Fruit fly (Drosophila melanogaster): ENCODE data around the gene upd3.

upd3 gene

dm6 chrX:18276485-18277321 lies at the start of gene upd3:
TSS of gene upd3 (plus strand) at chrX:18277233.
- TF ChIP-seq CG8159 (tag; optimal IDR thresholded peaks at IDR 0.05) (peak; percentile 31), EcR (GFP tag; optimal IDR thresholded peaks at IDR 0.05) (no peak), CG34367 (tag; optimal IDR thresholded peaks at IDR 0.05) (no peak), Snoo (tag; optimal IDR thresholded peaks at IDR 0.05) (no peak), fd96Ca (GFP tag; IDR thresholded peaks at IDR 0.05) (0 out of 3 replicates have a peak, but pooled peaks have one; percentile 22), CG9948 (tag; optimal IDR thresholded peaks at IDR 0.05) (no peak), CG4496 (GFP tag; IDR thresholded peaks at IDR 0.05) (no peak), CG32121 (GFP tag; IDR thresholded peaks at IDR 0.05) (no peak), CG12605 (GFP tag; IDR thresholded peaks at IDR 0.05) (0 out of 2 replicates have a peak, but pooled peaks have one; percentile 44), Ets98B (GFP tag; IDR thresholded peaks at IDR 0.05) (no peak), CG14655 (GFP tag; optimal IDR thresholded peaks at IDR 0.05) (no peak), CG10348 (GFP tag; IDR thresholded peaks at IDR 0.05) (no peak), D1 (tag; optimal IDR thresholded peaks at IDR 0.05) (no peak), CG15710 (tag; optimal IDR thresholded peaks at IDR 0.05) (peak; percentile 18), CG8301 (tag; optimal IDR thresholded peaks at IDR 0.05) (no peak), CG13204 (GFP tag; optimal IDR thresholded peaks at IDR 0.05) (peak; percentile 68), Pif1B (GFP tag; optimal IDR thresholded peaks at IDR 0.05) (no peak)

dm6 chrX:18237886-18238285 lies 39.1 kb upstream of the upd3 start:
- TF ChIP-seq CG15710 (tag; optimal IDR thresholded peaks at IDR 0.05) (no peak), D1 (tag; optimal IDR thresholded peaks at IDR 0.05) (no peak), Snoo (tag; optimal IDR thresholded peaks at IDR 0.05) (no peak), Pif1A (GFP tag; optimal IDR thresholded peaks at IDR 0.05) (no peak), CG10348 (GFP tag; IDR thresholded peaks at IDR 0.05) (no peak), CG14655 (GFP tag; optimal IDR thresholded peaks at IDR 0.05) (no peak)

- TF ChIP-seq Snoo (tag; optimal IDR thresholded peaks at IDR 0.05) (no peak), Pif1A (GFP tag; optimal IDR thresholded peaks at IDR 0.05) (no peak), CG12605 (GFP tag; IDR thresholded peaks at IDR 0.05) (no peak), D1 (tag; optimal IDR thresholded peaks at IDR 0.05) (no peak), CG34367 (tag; optimal IDR thresholded peaks at IDR 0.05) (no peak), CG32121 (GFP tag; IDR thresholded peaks at IDR 0.05) (no peak), gl (tag; optimal IDR thresholded peaks at IDR 0.05) (no peak), CG14655 (GFP tag; optimal IDR thresholded peaks at IDR 0.05) (no peak), Ets98B (GFP tag; IDR thresholded peaks at IDR 0.05) (no peak), fd96Ca (GFP tag; IDR thresholded peaks at IDR 0.05) (no peak), CG17806 (tag; optimal IDR thresholded peaks at IDR 0.05) (no peak), CG10348 (GFP tag; IDR thresholded peaks at IDR 0.05) (no peak), CG13204 (GFP tag; optimal IDR thresholded peaks at IDR 0.05) (no peak), CG9948 (tag; optimal IDR thresholded peaks at IDR 0.05) (no peak), CG8301 (tag; optimal IDR thresholded peaks at IDR 0.05) (no peak), Pif1B (GFP tag; optimal IDR thresholded peaks at IDR 0.05) (no peak)
Measured at dm6 chrX:18238449-18238848, 38.6 kb upstream of the upd3 start.

- TF ChIP-seq CG17806 (tag; optimal IDR thresholded peaks at IDR 0.05) (no peak), EcR (GFP tag; optimal IDR thresholded peaks at IDR 0.05) (no peak), CG9948 (tag; optimal IDR thresholded peaks at IDR 0.05) (no peak), CG8159 (tag; optimal IDR thresholded peaks at IDR 0.05) (no peak), CG15710 (tag; optimal IDR thresholded peaks at IDR 0.05) (no peak), Pif1B (GFP tag; optimal IDR thresholded peaks at IDR 0.05) (no peak), Snoo (tag; optimal IDR thresholded peaks at IDR 0.05) (no peak), CG34367 (tag; optimal IDR thresholded peaks at IDR 0.05) (peak; percentile 7), CG8301 (tag; optimal IDR thresholded peaks at IDR 0.05) (no peak), fd96Ca (GFP tag; IDR thresholded peaks at IDR 0.05) (no peak), Ets98B (GFP tag; IDR thresholded peaks at IDR 0.05) (no peak; the same call in 1 of the 2 replicates), CG4496 (GFP tag; IDR thresholded peaks at IDR 0.05) (peak; percentile 80), CG14655 (GFP tag; optimal IDR thresholded peaks at IDR 0.05) (no peak), rn (GFP tag; IDR thresholded peaks at IDR 0.05) (no peak), CG32121 (GFP tag; IDR thresholded peaks at IDR 0.05) (no peak), gl (tag; optimal IDR thresholded peaks at IDR 0.05) (no peak), CG13204 (GFP tag; optimal IDR thresholded peaks at IDR 0.05) (no peak)
Measured at dm6 chrX:18239301-18239700, 37.7 kb upstream of the upd3 start.

dm6 chrX:18241267-18241666 lies 35.8 kb upstream of the upd3 start:
- TF ChIP-seq Ets98B (GFP tag; IDR thresholded peaks at IDR 0.05), result no peak
- TF ChIP-seq CG12605 (GFP tag; IDR thresholded peaks at IDR 0.05), result no peak
- no peak for TF ChIP-seq CG17806 (tag; optimal IDR thresholded peaks at IDR 0.05)
- TF ChIP-seq CG14655 (GFP tag; optimal IDR thresholded peaks at IDR 0.05), result no peak
- TF ChIP-seq CG9948 (tag; optimal IDR thresholded peaks at IDR 0.05), result no peak
- TF ChIP-seq D1 (tag; optimal IDR thresholded peaks at IDR 0.05), result no peak
- TF ChIP-seq gl (tag; optimal IDR thresholded peaks at IDR 0.05), result no peak

- TF ChIP-seq gl (tag; optimal IDR thresholded peaks at IDR 0.05), result no peak
- no peak for TF ChIP-seq CG12605 (GFP tag; IDR thresholded peaks at IDR 0.05)
Measured at dm6 chrX:18243184-18243375, 34.0 kb upstream of the upd3 start, which contains the start of gene upd2. TSS of gene upd2 (minus strand) at chrX:18243284.
